Fruit fly (Drosophila melanogaster) whole organism, wandering third instar larva: ENCODE results near the gene CG2267.

Source experiments
- Dfd ChIP-seq: fragments of >200 bp; optimal IDR thresholded peaks from 2 replicates; lab custom pipeline; 2017; ENCODE audit warnings: missing biosample characterization, missing genetic modification characterization
- HLH106 ChIP-seq: fragments of 200-800 bp; optimal IDR thresholded peaks from 3 replicates; lab custom pipeline; 2019; ENCODE audit warnings: missing biosample characterization, mild to moderate bottlenecking, missing genetic modification characterization, moderate library complexity
- Hr78 ChIP-seq: fragments of >200 bp; optimal IDR thresholded peaks from 2 replicates; lab custom pipeline; 2017; ENCODE audit warnings: missing biosample characterization, missing genetic modification characterization
- Mio ChIP-seq: sonication (Bioruptor generic); optimal IDR thresholded peaks from 2 replicates; lab custom pipeline; 2016; ENCODE audit warnings: missing biosample characterization, missing genetic modification characterization
- N ChIP-seq: fragments of >200 bp; optimal IDR thresholded peaks from 2 replicates; lab custom pipeline; 2018; ENCODE audit warnings: missing biosample characterization, missing external identifiers, missing genetic modification characterization
- brk ChIP-seq: fragments of 200-800 bp; sonication (Bioruptor generic); optimal IDR thresholded peaks from 2 replicates; lab custom pipeline; 2016; ENCODE audit warnings: missing biosample characterization, mild to moderate bottlenecking, missing genetic modification characterization

The CG2267 gene

DNA sequence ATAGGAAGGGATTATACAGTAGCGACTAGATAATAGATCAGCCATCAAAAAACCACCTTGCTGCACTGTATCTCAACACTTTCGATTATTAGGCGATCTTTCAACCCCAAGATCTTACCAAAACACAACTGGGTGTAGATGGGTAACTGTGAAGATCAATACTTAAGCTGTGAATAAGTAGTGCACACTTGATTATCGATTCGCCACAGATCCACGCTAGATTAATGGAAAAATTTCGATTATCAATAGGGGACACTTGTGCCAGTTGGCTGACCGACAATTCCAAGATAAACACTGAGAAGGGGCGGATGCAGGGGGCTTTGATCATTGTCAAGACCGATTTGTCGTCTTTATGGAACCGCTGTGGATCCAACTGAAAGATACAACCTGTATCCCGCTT lies 49.7 kb downstream of the CG2267 start, which contains the start of gene CG9702:
Gene CG9702, plus strand, starts transcription at position 301 of the 400 bp plus-strand sequence.
- no peak for TF ChIP-seq HLH106 (tag; lab: Kevin White, UChicago)
- TF ChIP-seq N (GFP tag; lab: Kevin White, UChicago): no peak
- no peak for TF ChIP-seq Mio (GFP tag; lab: Kevin White, UChicago)
- TF ChIP-seq Hr78 (GFP tag; lab: Kevin White, UChicago): no peak
- TF ChIP-seq Dfd (GFP tag; lab: Kevin White, UChicago): no peak
- TF ChIP-seq brk (GFP tag; lab: Kevin White, UChicago): no peak
